Worm (Caenorhabditis elegans) whole organism, L1 larva: Measurements from ENCODE around the gene ZK637.14.

Source experiments
- C34B4.2 ChIP-seq: sonication (generic microtip); optimal IDR thresholded peaks from 2 replicates; lab custom pipeline; 2017; ENCODE audit warnings: mild to moderate bottlenecking, missing genetic modification characterization, missing compliant biosample characterization
- ama-1 ChIP-seq: fragments of 150-350 bp; optimal IDR thresholded peaks from 2 replicates; lab custom pipeline; 2014
- ces-1 ChIP-seq: fragments of 150-350 bp; optimal IDR thresholded peaks from 2 replicates; lab custom pipeline; 2014; ENCODE audit warnings: missing biosample characterization, missing genetic modification reagents, missing genetic modification characterization
- egl-27 ChIP-seq, 2 experiments: fragments of 150-350 bp in 1 of 2; sonication (generic microtip); optimal IDR thresholded peaks; 3 replicates each; lab custom pipeline; 2017 to 2018; ENCODE audit warnings: missing biosample characterization in 2 of 2, missing genetic modification characterization in 2 of 2, missing genetic modification reagents in 2 of 2
- elt-2 ChIP-seq: sonication (generic microtip); optimal IDR thresholded peaks from 2 replicates; lab custom pipeline; 2016; ENCODE audit warnings: missing genetic modification characterization, mild to moderate bottlenecking, inconsistent platforms, missing compliant biosample characterization, missing genetic modification reagents
- fkh-4 ChIP-seq: sonication (generic microtip); optimal IDR thresholded peaks from 2 replicates; lab custom pipeline; 2016; ENCODE audit warnings: missing compliant biosample characterization, missing genetic modification characterization, borderline replicate concordance
- lin-13 ChIP-seq: fragments of 150-350 bp; optimal IDR thresholded peaks from 2 replicates; lab custom pipeline; 2014; ENCODE audit warnings: missing biosample characterization, missing genetic modification reagents, missing genetic modification characterization
- lin-39 ChIP-seq: fragments of 150-350 bp; optimal IDR thresholded peaks from 2 replicates; lab custom pipeline; 2014; ENCODE audit warnings: missing biosample characterization, missing genetic modification reagents, missing genetic modification characterization
- mdl-1 ChIP-seq, 2 experiments: fragments of 150-350 bp; optimal IDR thresholded peaks; 2 replicates each; lab custom pipeline; 2014 to 2017; ENCODE audit warnings: missing biosample characterization in 2 of 2, missing genetic modification characterization in 2 of 2, inconsistent platforms in 1 of 2
- pag-3 ChIP-seq: sonication (generic microtip); optimal IDR thresholded peaks from 2 replicates; lab custom pipeline; 2017; ENCODE audit warnings: missing genetic modification characterization, mild to moderate bottlenecking, missing compliant biosample characterization, antibody characterized with exemption, borderline replicate concordance; ENCODE audit not compliant: insufficient read depth
- snpc-4 ChIP-seq: fragments of 150-350 bp; optimal IDR thresholded peaks from 2 replicates; lab custom pipeline; 2014; ENCODE audit warnings: missing biosample characterization, missing genetic modification characterization
- tbx-2 ChIP-seq: sonication (generic microtip); optimal IDR thresholded peaks from 2 replicates; lab custom pipeline; 2016; ENCODE audit warnings: missing genetic modification characterization, missing compliant biosample characterization
- unc-86 ChIP-seq: sonication (generic microtip); optimal IDR thresholded peaks from 2 replicates; lab custom pipeline; 2016; ENCODE audit warnings: missing genetic modification characterization, missing compliant biosample characterization

- TF ChIP-seq snpc-4 (tag; lab: Kevin White, UChicago) (no peak), tbx-2 (tag; lab: Kevin White, UChicago) (no peak), fkh-4 (tag; lab: Kevin White, UChicago) (no peak), egl-27 (tag; optimal IDR thresholded peaks at IDR 0.05; lab: Kevin White, UChicago) (no peak), C34B4.2 (no peak), pag-3 (tag; lab: Kevin White, UChicago) (no peak), ces-1 (no peak), lin-39 (tag; lab: Kevin White, UChicago) (no peak), unc-86 (no peak), ama-1 (lab: Kevin White, UChicago) (no peak), mdl-1 (tag; optimal IDR thresholded peaks at IDR 0.05; lab: Kevin White, UChicago) (no peak), elt-2 (tag; lab: Kevin White, UChicago) (no peak), lin-13 (GFP tag; lab: Kevin White, UChicago) (no peak)
Measured at ce11 chrIII:8903263-8903662, 14.3 kb upstream of the ZK637.14 start.
